Fruit fly (Drosophila melanogaster): ENCODE results near the gene CCDC151.

DNA sequence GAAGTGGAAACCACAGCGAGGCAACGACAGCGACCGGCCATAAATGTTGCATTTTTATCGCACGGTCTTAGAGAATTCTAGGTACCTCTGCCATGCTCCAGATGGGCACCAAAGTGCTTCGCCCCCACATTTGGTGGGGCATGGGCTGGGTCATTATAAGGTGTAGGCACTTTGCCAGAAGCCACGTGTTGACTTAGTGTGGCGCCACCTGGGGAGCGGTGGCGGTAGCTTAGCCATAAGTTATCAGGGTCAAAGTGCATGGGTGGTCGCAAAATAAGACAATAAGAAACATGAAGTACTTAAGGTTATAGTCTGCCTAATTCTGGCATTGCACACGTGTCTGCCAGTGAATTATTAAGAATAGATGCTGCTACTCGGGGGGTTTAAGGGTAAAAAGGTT is 11.6 kb downstream of the CCDC151 start:
- TF ChIP-seq h (optimal IDR thresholded peaks at IDR 0.05) = no peak
- TF ChIP-seq insv (optimal IDR thresholded peaks at IDR 0.05) = no peak
- TF ChIP-seq ttk (optimal IDR thresholded peaks at IDR 0.05) = no peak
- no peak for TF ChIP-seq psq (optimal IDR thresholded peaks at IDR 0.05)

All from Kc167 (cell line).